Worm (Caenorhabditis elegans): Measurements from ENCODE around the gene F32B6.4.

Gene F32B6.4

DNA sequence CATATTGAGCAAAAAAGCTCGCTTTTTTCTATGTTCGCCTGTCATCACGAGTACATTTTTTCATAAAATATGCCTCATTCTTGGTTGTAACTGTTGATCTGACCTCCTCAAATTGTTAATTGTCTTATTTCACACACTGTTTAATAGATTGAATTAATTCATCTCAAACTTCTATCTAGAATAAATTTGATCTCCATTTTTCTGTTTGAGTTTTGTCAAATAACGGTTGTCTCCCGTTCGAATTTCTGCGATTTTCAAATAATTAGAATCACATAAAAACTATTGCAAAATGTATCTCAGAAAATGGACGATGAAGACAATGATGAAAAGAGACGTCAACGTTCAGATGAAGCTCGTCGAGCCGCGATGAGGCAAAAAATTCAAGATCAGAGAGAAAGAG is 29.9 kb downstream of the F32B6.4 start, which contains the start of gene K07F5.14:
K07F5.14 (plus strand) TSS at position 301 of the 400 bp plus-strand sequence.
- TF ChIP-seq fkh-10 (GFP tag; optimal IDR thresholded peaks at IDR 0.05) (no peak), fos-1 (tag; optimal IDR thresholded peaks at IDR 0.05) (no peak), nhr-237 (tag; optimal IDR thresholded peaks at IDR 0.05) (no peak), eor-1 (tag; optimal IDR thresholded peaks at IDR 0.05) (no peak), hmg-11 (tag; optimal IDR thresholded peaks at IDR 0.05) (no peak), nhr-77 (tag; optimal IDR thresholded peaks at IDR 0.05) (no peak), lsy-12 (tag; optimal IDR thresholded peaks at IDR 0.05) (no peak), pqm-1 (tag; optimal IDR thresholded peaks at IDR 0.05) (no peak), elt-2 (tag; optimal IDR thresholded peaks at IDR 0.05) (no peak), fkh-2 (tag; optimal IDR thresholded peaks at IDR 0.05) (no peak), elt-3 (tag; optimal IDR thresholded peaks at IDR 0.05) (no peak), skn-1 (tag; optimal IDR thresholded peaks at IDR 0.05) (no peak), ceh-28 (tag; optimal IDR thresholded peaks at IDR 0.05) (no peak)

DNA sequence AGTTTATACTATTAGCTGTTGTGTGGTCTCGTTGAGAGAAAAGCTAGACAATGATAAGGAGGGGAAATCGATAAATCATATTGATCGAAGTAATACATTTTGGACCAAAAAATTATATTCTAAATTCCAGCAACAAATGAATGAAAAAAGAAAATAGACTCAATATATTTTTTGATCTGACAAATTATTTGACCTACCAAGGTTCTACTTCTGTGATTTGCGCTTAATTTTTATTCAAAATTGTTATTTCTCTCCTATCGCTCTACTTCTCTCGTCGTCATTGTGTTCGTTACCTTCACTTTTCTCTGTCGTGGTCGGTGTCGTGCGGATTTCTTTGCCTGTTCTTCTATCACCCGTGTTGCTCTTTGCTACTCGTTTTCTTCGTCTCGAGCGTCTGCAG is 32.9 kb downstream of the F32B6.4 start:
- TF ChIP-seq unc-62 (GFP tag; optimal IDR thresholded peaks at IDR 0.05) (no peak), nhr-77 (tag; optimal IDR thresholded peaks at IDR 0.05) (no peak), ceh-28 (tag; optimal IDR thresholded peaks at IDR 0.05) (no peak), ztf-4 (tag; optimal IDR thresholded peaks at IDR 0.05) (no peak), lsy-12 (tag; optimal IDR thresholded peaks at IDR 0.05) (no peak), egl-27 (tag; optimal IDR thresholded peaks at IDR 0.05) (no peak)

DNA sequence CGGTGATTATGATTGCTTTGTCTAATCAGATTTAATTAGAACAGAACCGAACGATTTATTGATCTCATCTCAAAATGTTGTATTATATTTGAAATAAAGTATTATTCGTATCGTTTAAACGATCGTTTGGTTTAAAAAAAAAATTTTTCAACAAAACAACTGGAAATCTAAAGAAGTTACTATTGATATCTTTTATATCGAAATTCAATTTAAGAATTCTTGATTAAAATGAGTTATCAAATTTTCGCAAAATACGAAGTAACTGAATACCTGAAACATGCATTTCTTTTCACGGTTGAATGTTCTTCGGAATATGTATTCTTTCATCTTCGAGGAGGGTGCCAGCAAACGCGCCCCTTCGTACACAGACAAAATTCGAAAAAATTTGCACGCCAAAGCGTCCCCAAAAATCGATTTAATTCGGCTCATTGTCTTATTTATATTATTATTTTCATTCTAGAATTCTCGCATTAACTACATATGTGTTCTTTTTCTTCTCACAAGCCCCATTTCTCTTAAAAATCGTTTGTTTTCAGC is 33.8 kb downstream of the F32B6.4 start, which contains the start of gene npp-1:
npp-1 (plus strand) TSS at position 537 of the 537 bp plus-strand sequence.
- TF ChIP-seq ceh-82 (tag; optimal IDR thresholded peaks at IDR 0.05): no peak
- no peak for TF ChIP-seq fkh-2 (tag; optimal IDR thresholded peaks at IDR 0.05)
- TF ChIP-seq pqm-1 (tag; optimal IDR thresholded peaks at IDR 0.05): peak; percentile 0
- TF ChIP-seq fos-1 (tag; optimal IDR thresholded peaks at IDR 0.05): no peak
- TF ChIP-seq lsy-12 (tag; optimal IDR thresholded peaks at IDR 0.05): no peak
- TF ChIP-seq jun-1 (tag; optimal IDR thresholded peaks at IDR 0.05): no peak
- TF ChIP-seq daf-12 (tag; optimal IDR thresholded peaks at IDR 0.05): no peak
- TF ChIP-seq snpc-4 (tag; optimal IDR thresholded peaks at IDR 0.05): no peak
- TF ChIP-seq elt-3 (tag; optimal IDR thresholded peaks at IDR 0.05): no peak
- TF ChIP-seq skn-1 (tag; optimal IDR thresholded peaks at IDR 0.05): no peak
- TF ChIP-seq zag-1 (tag; optimal IDR thresholded peaks at IDR 0.05): no peak
- TF ChIP-seq nhr-76 (tag; optimal IDR thresholded peaks at IDR 0.05): no peak
- TF ChIP-seq mml-1 (tag; optimal IDR thresholded peaks at IDR 0.05): no peak
- no peak for TF ChIP-seq unc-62 (GFP tag; optimal IDR thresholded peaks at IDR 0.05)
- TF ChIP-seq nhr-25 (tag; optimal IDR thresholded peaks at IDR 0.05): peak; percentile 20
- no peak for TF ChIP-seq nhr-23 (tag; optimal IDR thresholded peaks at IDR 0.05)
- peak; percentile 50 for TF ChIP-seq nfya-1 (tag; optimal IDR thresholded peaks at IDR 0.05; ENCODE audit: insufficient read depth)
- TF ChIP-seq hmg-11 (tag; optimal IDR thresholded peaks at IDR 0.05): no peak
- TF ChIP-seq nhr-11 (tag; optimal IDR thresholded peaks at IDR 0.05): no peak
- TF ChIP-seq ztf-11 (tag; optimal IDR thresholded peaks at IDR 0.05): no peak
- peak; percentile 59 for TF ChIP-seq lin-15B (tag; optimal IDR thresholded peaks at IDR 0.05)
- no peak for TF ChIP-seq elt-1 (tag; optimal IDR thresholded peaks at IDR 0.05)
- TF ChIP-seq fkh-10 (GFP tag; optimal IDR thresholded peaks at IDR 0.05): no peak
- TF ChIP-seq ceh-28 (tag; optimal IDR thresholded peaks at IDR 0.05): no peak
- no peak for TF ChIP-seq nhr-67 (tag; optimal IDR thresholded peaks at IDR 0.05)
- no peak for TF ChIP-seq nhr-28 (tag; optimal IDR thresholded peaks at IDR 0.05)
- TF ChIP-seq pha-4 (tag; optimal IDR thresholded peaks at IDR 0.05): peak; percentile 82
- TF ChIP-seq aly-2 (tag; optimal IDR thresholded peaks at IDR 0.05): no peak
- peak; percentile 20 for TF ChIP-seq elt-2 (tag; optimal IDR thresholded peaks at IDR 0.05)
- no peak for TF ChIP-seq unc-39 (tag; optimal IDR thresholded peaks at IDR 0.05)
- no peak for TF ChIP-seq ztf-4 (tag; optimal IDR thresholded peaks at IDR 0.05)
- no peak for TF ChIP-seq egl-27 (tag; optimal IDR thresholded peaks at IDR 0.05)
- no peak for TF ChIP-seq ceh-9 (tag; optimal IDR thresholded peaks at IDR 0.05)
- no peak for TF ChIP-seq ZK546.5 (tag; optimal IDR thresholded peaks at IDR 0.05)
- no peak for TF ChIP-seq nhr-43 (tag; optimal IDR thresholded peaks at IDR 0.05; ENCODE audit: poor library complexity, severe bottlenecking)
- no peak for TF ChIP-seq R02D3.7 (tag; optimal IDR thresholded peaks at IDR 0.05)
